Worm (Caenorhabditis elegans): Measurements from ENCODE around the gene sre-51.

ce11 chrII:12352115-12352514, 40.5 kb downstream of the sre-51 start, which contains the start of gene ras-1:
- no peak for TF ChIP-seq tbx-11 (GFP tag; IDR thresholded peaks at IDR 0.05)
- TF ChIP-seq sea-1 (GFP tag; conservative IDR thresholded peaks at IDR 0.05) = no peak
- TF ChIP-seq hnd-1 (tag; optimal IDR thresholded peaks at IDR 0.05) = no peak
- TF ChIP-seq ama-1 (optimal IDR thresholded peaks at IDR 0.05) = no peak
- TF ChIP-seq B0310.2 (tag; optimal IDR thresholded peaks at IDR 0.05) = no peak
- TF ChIP-seq pes-1 (GFP tag; IDR thresholded peaks at IDR 0.05) = no peak
- no peak for TF ChIP-seq hmbx-1 (tag; optimal IDR thresholded peaks at IDR 0.05)
- no peak for TF ChIP-seq scrt-1 (GFP tag; IDR thresholded peaks at IDR 0.05)
- TF ChIP-seq ceh-36 (tag; optimal IDR thresholded peaks at IDR 0.05) = no peak
- no peak for TF ChIP-seq F13C5.2 (tag; optimal IDR thresholded peaks at IDR 0.05)
- TF ChIP-seq ets-7 (tag; optimal IDR thresholded peaks at IDR 0.05) = no peak
- no peak for TF ChIP-seq aly-1 (tag; optimal IDR thresholded peaks at IDR 0.05)
- no peak for TF ChIP-seq hmg-4 (GFP tag; optimal IDR thresholded peaks at IDR 0.05)

Data from whole organism, early embryonic.